Fruit fly (Drosophila melanogaster) whole organism: ENCODE data around the gene CG14034.

ENCODE experiments used
- EcR ChIP-seq, 2 experiments: fragments of >200 bp; optimal IDR thresholded peaks; 2 replicates each; lab custom pipeline; 2017; ENCODE audit warnings: missing biosample characterization in 2 of 2, missing genetic modification characterization in 2 of 2, missing genetic modification reagents in 2 of 2
- pan ChIP-seq: fragments of >200 bp; optimal IDR thresholded peaks from 2 replicates; lab custom pipeline; 2017
- psq ChIP-seq: fragments of >200 bp; optimal IDR thresholded peaks from 2 replicates; lab custom pipeline; 2017
- usp ChIP-seq: fragments of >200 bp; optimal IDR thresholded peaks from 2 replicates; lab custom pipeline; 2017; ENCODE audit warnings: missing biosample characterization, missing genetic modification characterization, mixed read lengths

CG14034 gene

DNA sequence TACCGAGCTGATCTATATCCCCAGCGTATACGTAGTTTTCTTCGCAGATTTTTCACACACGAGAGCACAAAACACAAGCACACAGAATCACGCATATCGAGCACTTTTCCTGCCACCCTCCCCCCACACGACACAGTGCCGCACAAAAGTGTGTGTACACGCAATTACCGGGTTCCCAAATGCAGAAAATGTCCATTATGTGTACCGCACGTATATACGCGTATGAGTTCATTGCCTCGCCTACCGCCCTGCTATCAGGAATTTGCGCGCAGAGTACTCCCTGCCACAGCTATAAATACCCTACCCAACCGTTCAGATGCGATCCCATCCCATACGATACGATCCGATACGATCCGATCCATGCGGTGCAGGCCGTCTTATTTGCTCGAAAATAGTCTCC, 29.8 kb downstream of the CG14034 start:
- TF ChIP-seq usp (GFP tag; lab: Kevin White, UChicago) (no peak), pan (lab: Kevin White, UChicago) (no peak), EcR (GFP tag; optimal IDR thresholded peaks at IDR 0.05; lab: Kevin White, UChicago) (no peak), psq (no peak)
